Worm (Caenorhabditis elegans): ENCODE data around the gene txdc-9.
A peak's percentile ranks its signal among the peaks of the same experiment; 100 is the strongest.

Gene txdc-9

DNA sequence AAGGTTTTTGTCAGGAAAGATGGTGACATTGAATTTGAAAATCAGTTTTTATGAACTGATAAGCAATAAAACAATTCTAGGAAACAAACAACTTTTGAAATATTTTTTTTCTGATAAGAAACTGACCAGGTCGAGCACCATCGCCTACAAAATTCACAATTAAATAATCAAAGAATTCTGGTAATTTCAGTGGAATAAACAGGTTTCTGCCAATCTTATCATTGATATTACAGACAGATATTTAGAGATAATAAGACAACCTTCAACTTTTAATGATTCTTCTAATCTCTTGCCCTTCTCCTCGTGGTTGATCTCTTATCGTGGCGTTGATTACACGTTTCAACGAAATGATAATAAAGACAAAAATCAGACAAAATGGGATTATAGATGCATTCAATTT lies 35.6 kb upstream of the txdc-9 start (continued):
- TF ChIP-seq zfh-2 (GFP tag; conservative IDR thresholded peaks at IDR 0.05) (no peak), repo-1 (tag; optimal IDR thresholded peaks at IDR 0.05) (no peak), ZK185.1 (tag; optimal IDR thresholded peaks at IDR 0.05; ENCODE audit: poor library complexity, severe bottlenecking) (no peak), cebp-1 (GFP tag; IDR thresholded peaks at IDR 0.05) (no peak), cebp-1 (tag; optimal IDR thresholded peaks at IDR 0.05) (peak; percentile 19)

DNA sequence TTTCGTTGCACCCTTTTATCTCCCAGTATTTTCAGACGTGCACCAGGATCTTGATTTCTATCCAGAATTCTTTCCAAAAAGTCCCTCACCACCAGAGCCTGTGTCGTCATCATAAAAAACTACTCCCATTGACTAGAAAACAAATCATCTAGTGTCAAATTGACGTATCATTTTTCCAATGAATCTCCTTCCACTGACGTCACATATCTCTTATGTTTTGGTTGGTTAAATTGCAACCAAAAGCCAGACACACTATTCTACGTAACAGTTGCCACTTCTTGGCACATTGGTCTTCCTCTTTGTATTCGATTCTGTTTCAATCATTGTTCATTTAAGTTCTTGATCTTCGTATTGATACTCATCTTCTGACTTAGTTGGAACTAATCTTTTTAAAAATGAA lies 33.9 kb upstream of the txdc-9 start:
- no peak for TF ChIP-seq tbx-9 (tag; optimal IDR thresholded peaks at IDR 0.05; ENCODE audit: borderline replicate concordance)

DNA sequence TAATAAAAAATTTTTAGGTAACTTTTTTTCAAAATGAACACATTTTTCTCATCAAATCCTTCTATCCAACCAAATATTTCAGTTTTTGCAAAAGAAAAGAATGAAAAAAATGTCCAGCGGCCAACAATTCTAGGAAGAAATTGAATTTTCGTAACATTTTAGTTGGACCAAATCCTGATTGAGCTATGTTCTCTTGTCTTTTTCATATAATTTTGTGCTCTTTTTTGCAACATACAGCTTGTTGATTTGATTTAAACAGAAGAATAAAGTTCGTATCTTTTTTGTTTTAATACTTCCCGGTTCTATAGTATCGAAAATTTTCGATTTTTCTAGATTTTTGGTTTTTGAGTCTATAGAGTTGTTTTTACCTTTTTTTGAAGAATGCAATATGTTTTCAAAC lies 32.6 kb upstream of the txdc-9 start:
- TF ChIP-seq gei-17 (GFP tag; optimal IDR thresholded peaks at IDR 0.05): no peak
- TF ChIP-seq pbrm-1 (GFP tag; IDR thresholded peaks at IDR 0.05): no peak

ce11 chrIII:6402346-6402745 lies 29.6 kb upstream of the txdc-9 start:
- TF ChIP-seq F23B12.7 (tag; optimal IDR thresholded peaks at IDR 0.05; ENCODE audit: insufficient read depth) (no peak), T07F8.4 (tag; optimal IDR thresholded peaks at IDR 0.05) (no peak), him-1 (tag; optimal IDR thresholded peaks at IDR 0.05) (no peak), nhr-120 (GFP tag; IDR thresholded peaks at IDR 0.05) (no peak), somi-1 (GFP tag; optimal IDR thresholded peaks at IDR 0.05) (peak; percentile 33), chd-7 (tag; optimal IDR thresholded peaks at IDR 0.05) (no peak), Y56A3A.18 (GFP tag; IDR thresholded peaks at IDR 0.05) (no peak), Y79H2A.3 (GFP tag; conservative IDR thresholded peaks at IDR 0.05) (no peak), ztf-18 (tag; optimal IDR thresholded peaks at IDR 0.05) (no peak)

- no peak for TF ChIP-seq egrh-3 (GFP tag; IDR thresholded peaks at IDR 0.05)
- TF ChIP-seq let-607 (tag; optimal IDR thresholded peaks at IDR 0.05): peak in 1 of 2 experiments; percentile 37
- peak; percentile 81 for TF ChIP-seq unc-62 (GFP tag; optimal IDR thresholded peaks at IDR 0.05)
- TF ChIP-seq hmg-1.2 (GFP tag; IDR thresholded peaks at IDR 0.05): no peak
- TF ChIP-seq nhr-80 (tag; optimal IDR thresholded peaks at IDR 0.05): peak; percentile 49
Measured at ce11 chrIII:6402810-6403209, 29.2 kb upstream of the txdc-9 start.

DNA sequence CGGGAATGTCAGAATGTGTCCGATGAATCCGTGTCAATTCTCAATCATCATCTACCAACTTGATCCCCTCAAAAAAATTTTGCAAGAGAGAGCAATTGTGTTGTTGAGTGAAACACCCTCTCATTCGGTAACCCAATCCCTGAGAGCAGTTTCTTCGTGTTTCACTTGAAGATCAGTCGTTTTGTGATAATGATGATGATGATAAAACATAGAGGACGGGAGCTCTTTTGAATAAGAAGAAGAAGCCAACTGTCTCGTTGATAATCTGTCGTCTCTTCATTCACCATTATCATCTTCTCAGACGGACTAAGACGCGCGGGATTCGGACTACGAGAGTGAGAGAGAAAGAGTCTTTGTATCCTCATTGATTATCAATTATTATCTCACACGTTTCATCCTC lies 26.9 kb upstream of the txdc-9 start:
- TF ChIP-seq bed-2 (GFP tag; IDR thresholded peaks at IDR 0.05) (no peak), gei-17 (GFP tag; optimal IDR thresholded peaks at IDR 0.05) (no peak), ztf-25 (GFP tag; IDR thresholded peaks at IDR 0.05) (no peak), mcd-1 (GFP tag; IDR thresholded peaks at IDR 0.05) (no peak), unc-62 (GFP tag; optimal IDR thresholded peaks at IDR 0.05) (no peak), ceh-100 (GFP tag; IDR thresholded peaks at IDR 0.05) (no peak), ztf-3 (GFP tag; optimal IDR thresholded peaks at IDR 0.05) (no peak), aptf-3 (GFP tag; IDR thresholded peaks at IDR 0.05) (no peak), K12H6.12 (tag; optimal IDR thresholded peaks at IDR 0.05) (no peak), nhr-179 (tag; optimal IDR thresholded peaks at IDR 0.05) (no peak)

DNA sequence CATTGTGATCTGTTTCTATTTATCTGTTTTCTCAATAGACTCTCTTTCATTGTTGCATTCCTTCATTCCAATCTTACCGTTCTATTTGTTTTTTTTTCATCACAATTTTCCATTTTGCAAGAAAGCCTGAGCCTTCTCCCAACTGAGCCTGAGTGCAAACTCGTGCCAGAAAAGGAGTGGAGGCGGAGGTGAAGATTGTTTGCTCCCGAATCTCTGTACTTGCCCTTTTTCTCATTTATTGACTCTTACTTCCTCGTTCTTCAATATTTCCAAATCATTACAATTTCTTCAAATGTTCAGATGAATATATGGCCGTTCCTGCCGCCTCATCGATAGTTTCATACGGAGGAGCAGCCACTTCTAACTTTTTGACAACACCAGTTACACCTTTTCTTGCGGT lies 25.1 kb upstream of the txdc-9 start, which contains the start of gene let-756:
let-756 (plus strand) TSS at position 301 of the 400 bp plus-strand sequence.
- TF ChIP-seq zfh-2 (GFP tag; conservative IDR thresholded peaks at IDR 0.05): no peak
- TF ChIP-seq nhr-179 (tag; optimal IDR thresholded peaks at IDR 0.05): no peak
- TF ChIP-seq him-1 (tag; optimal IDR thresholded peaks at IDR 0.05): no peak
- no peak for TF ChIP-seq attf-3 (GFP tag; conservative IDR thresholded peaks at IDR 0.05)
- TF ChIP-seq madf-8 (GFP tag; conservative IDR thresholded peaks at IDR 0.05): no peak
- no peak for TF ChIP-seq ccch-3 (GFP tag; optimal IDR thresholded peaks at IDR 0.05)
- TF ChIP-seq let-607 (tag; optimal IDR thresholded peaks at IDR 0.05): no peak
- TF ChIP-seq gei-17 (GFP tag; optimal IDR thresholded peaks at IDR 0.05): no peak
- no peak for TF ChIP-seq B0261.1 (tag; optimal IDR thresholded peaks at IDR 0.05)
- TF ChIP-seq hlh-12 (tag; optimal IDR thresholded peaks at IDR 0.05): no peak
- TF ChIP-seq egrh-3 (GFP tag; IDR thresholded peaks at IDR 0.05): no peak
- no peak for TF ChIP-seq xnd-1 (tag; optimal IDR thresholded peaks at IDR 0.05)
- TF ChIP-seq F37B4.10 (GFP tag; IDR thresholded peaks at IDR 0.05): no peak
- TF ChIP-seq nfyb-1 (GFP tag; IDR thresholded peaks at IDR 0.05): no peak
- TF ChIP-seq Y67H2A.10 (GFP tag; conservative IDR thresholded peaks at IDR 0.05): no peak
- TF ChIP-seq Y53F4B.3 (GFP tag; IDR thresholded peaks at IDR 0.05): no peak
